Worm (Caenorhabditis elegans) whole organism, young adult: ENCODE measurements around the gene C29F7.1.
A peak's percentile ranks its signal among the peaks of the same experiment; 100 is the strongest.

ENCODE experiments used
- B0035.1 ChIP-seq: sonication (generic microtip); optimal IDR thresholded peaks from 2 replicates; lab custom pipeline; 2016; ENCODE audit warnings: missing genetic modification characterization, mild to moderate bottlenecking, missing compliant biosample characterization, missing genotype, missing genetic modification reagents
- C17E4.6 ChIP-seq: fragments of 200-800 bp; sonication (Bioruptor generic); IDR thresholded peaks from 2 replicates; pipeline ENCODE4 v1.3.6; 2022; ENCODE audit warnings: missing genetic modification reagents, missing genetic modification characterization, missing compliant biosample characterization
- F10E7.11 ChIP-seq: sonication (generic microtip); optimal IDR thresholded peaks from 2 replicates; lab custom pipeline; 2017; ENCODE audit warnings: mild to moderate bottlenecking, missing genetic modification characterization, moderate library complexity, missing compliant biosample characterization
- F55B11.4 ChIP-seq: sonication (generic microtip); optimal IDR thresholded peaks from 2 replicates; lab custom pipeline; 2016; ENCODE audit warnings: missing compliant biosample characterization, missing genetic modification characterization, borderline replicate concordance; ENCODE audit not compliant: insufficient read depth
- F57C9.4 ChIP-seq: sonication (generic microtip); optimal IDR thresholded peaks from 2 replicates; lab custom pipeline; 2017; ENCODE audit warnings: mild to moderate bottlenecking, missing genetic modification characterization, missing compliant biosample characterization
- T07F8.4 ChIP-seq: sonication (generic microtip); optimal IDR thresholded peaks from 2 replicates; lab custom pipeline; 2016; ENCODE audit warnings: mild to moderate bottlenecking, missing genetic modification characterization, moderate library complexity, missing compliant biosample characterization
- Y53F4B.3 ChIP-seq: fragments of 200-800 bp; sonication (Bioruptor generic); IDR thresholded peaks from 2 replicates; pipeline ENCODE4 v1.3.6; 2022; ENCODE audit warnings: missing genetic modification reagents, missing genetic modification characterization, missing compliant biosample characterization
- Y79H2A.3 ChIP-seq: fragments of 200-800 bp; sonication (Bioruptor generic); conservative IDR thresholded peaks from 2 replicates; pipeline ENCODE4 v1.3.6; 2022; ENCODE audit warnings: missing genetic modification reagents, missing genetic modification characterization, missing compliant biosample characterization
- Y95B8A.8 ChIP-seq: fragments of 200-800 bp; sonication (Bioruptor generic); IDR thresholded peaks from 2 replicates; pipeline ENCODE4 v1.3.6; 2022; ENCODE audit warnings: missing genetic modification reagents, missing genetic modification characterization, missing compliant biosample characterization
- athp-1 ChIP-seq: sonication (generic microtip); optimal IDR thresholded peaks from 2 replicates; lab custom pipeline; 2017; ENCODE audit warnings: mild to moderate bottlenecking, missing genetic modification characterization, missing compliant biosample characterization
- attf-3 ChIP-seq: fragments of 200-800 bp; sonication (Bioruptor generic); conservative IDR thresholded peaks from 2 replicates; pipeline ENCODE4 v1.3.6; 2022; ENCODE audit warnings: missing genetic modification reagents, missing genetic modification characterization, missing compliant biosample characterization
- ceh-58 ChIP-seq: fragments of 200-800 bp; sonication (Bioruptor generic); IDR thresholded peaks from 2 replicates; pipeline ENCODE4 v1.3.6; 2022; ENCODE audit warnings: missing genetic modification characterization, missing compliant biosample characterization
- ceh-79 ChIP-seq: sonication (generic microtip); optimal IDR thresholded peaks from 2 replicates; lab custom pipeline; 2017; ENCODE audit warnings: mild to moderate bottlenecking, missing genetic modification characterization, missing compliant biosample characterization
- efl-1 ChIP-seq: fragments of 150-350 bp; optimal IDR thresholded peaks from 2 replicates; lab custom pipeline; 2014; ENCODE audit warnings: missing biosample characterization, missing genetic modification reagents, missing genetic modification characterization
- hlh-12 ChIP-seq: sonication (generic microtip); optimal IDR thresholded peaks from 2 replicates; lab custom pipeline; 2016; ENCODE audit warnings: missing genetic modification characterization, missing compliant biosample characterization
- lin-35 ChIP-seq, 3 experiments: fragments of 150-350 bp in 2 of 3; sonication (generic microtip) in 1 of 3; optimal IDR thresholded peaks; 2 replicates each; lab custom pipeline; 2014 to 2018; ENCODE audit warnings: missing biosample characterization in 3 of 3, missing genetic modification characterization in 3 of 3, missing genetic modification reagents in 3 of 3
- lsl-1 ChIP-seq: fragments of 200-800 bp; sonication (Bioruptor generic); optimal IDR thresholded peaks from 2 replicates; lab custom pipeline; 2018; ENCODE audit warnings: mild to moderate bottlenecking, missing genetic modification characterization, moderate library complexity, missing compliant biosample characterization
- mcd-1 ChIP-seq: fragments of 200-800 bp; sonication (Bioruptor generic); IDR thresholded peaks from 2 replicates; pipeline ENCODE4 v1.3.6; 2022; ENCODE audit warnings: missing genetic modification reagents, missing genetic modification characterization, missing compliant biosample characterization
- mxl-1 ChIP-seq: sonication (generic microtip); optimal IDR thresholded peaks from 2 replicates; lab custom pipeline; 2016; ENCODE audit warnings: missing genetic modification characterization, missing compliant biosample characterization
- nfya-2 ChIP-seq: fragments of 200-800 bp; sonication (Bioruptor generic); IDR thresholded peaks from 2 replicates; pipeline ENCODE4 v1.3.6; 2022; ENCODE audit warnings: missing genetic modification reagents, missing genetic modification characterization, missing compliant biosample characterization
- nhr-27 ChIP-seq: fragments of 200-800 bp; sonication (Bioruptor generic); optimal IDR thresholded peaks from 2 replicates; lab custom pipeline; 2018; ENCODE audit warnings: mild to moderate bottlenecking, missing genetic modification characterization, moderate library complexity, missing compliant biosample characterization
- pbrm-1 ChIP-seq: fragments of 200-800 bp; sonication (Bioruptor generic); IDR thresholded peaks from 2 replicates; pipeline ENCODE4 v1.3.6; 2022; ENCODE audit warnings: missing genetic modification reagents, missing genetic modification characterization, missing compliant biosample characterization
- pha-4 ChIP-seq: fragments of 150-350 bp; sonication (generic microtip); optimal IDR thresholded peaks from 2 replicates; lab custom pipeline; 2014; ENCODE audit warnings: missing biosample characterization, missing genetic modification reagents, missing genetic modification characterization
- rcor-1 ChIP-seq: fragments of 200-800 bp; sonication (Bioruptor generic); IDR thresholded peaks from 2 replicates; pipeline ENCODE4 v1.3.6; 2022; ENCODE audit warnings: missing genetic modification reagents, missing genetic modification characterization, missing compliant biosample characterization
- sea-2 ChIP-seq: fragments of 200-800 bp; sonication (Bioruptor generic); IDR thresholded peaks from 2 replicates; pipeline ENCODE4 v1.3.6; 2022; ENCODE audit warnings: missing genetic modification characterization, missing compliant biosample characterization
- snpc-1.3 ChIP-seq: sonication (generic microtip); optimal IDR thresholded peaks from 2 replicates; lab custom pipeline; 2017; ENCODE audit warnings: missing genetic modification characterization, mild to moderate bottlenecking, missing compliant biosample characterization, antibody characterized with exemption, moderate library complexity, missing genotype, missing genetic modification reagents; ENCODE audit not compliant: insufficient read depth
- sptf-2 ChIP-seq: fragments of 200-800 bp; sonication (Bioruptor generic); optimal IDR thresholded peaks from 2 replicates; lab custom pipeline; 2018; ENCODE audit warnings: mild to moderate bottlenecking, missing genetic modification characterization, missing compliant biosample characterization
- unc-130 ChIP-seq: sonication (generic microtip); optimal IDR thresholded peaks from 2 replicates; lab custom pipeline; 2016; ENCODE audit warnings: missing genetic modification reagents, missing genetic modification characterization, missing compliant biosample characterization
- xnd-1 ChIP-seq: sonication (generic microtip); optimal IDR thresholded peaks from 2 replicates; lab custom pipeline; 2016; ENCODE audit warnings: missing genotype, missing genetic modification reagents, missing genetic modification characterization, missing compliant biosample characterization
- ztf-22 ChIP-seq: fragments of 200-800 bp; sonication (Bioruptor generic); optimal IDR thresholded peaks from 2 replicates; lab custom pipeline; 2018; ENCODE audit warnings: mild to moderate bottlenecking, missing genetic modification characterization, moderate library complexity, missing compliant biosample characterization
- ztf-6 ChIP-seq: fragments of 200-800 bp; sonication (Bioruptor generic); IDR thresholded peaks from 2 replicates; pipeline ENCODE4 v1.3.6; 2022; ENCODE audit warnings: missing genetic modification reagents, missing genetic modification characterization, missing compliant biosample characterization

C29F7.1 gene

ce11 chrX:13448665-13449099 lies 38.9 kb downstream of the C29F7.1 start (continued):
- TF ChIP-seq unc-130 (GFP tag; lab: Kevin White, UChicago) = peak; percentile 14

ce11 chrX:13451578-13451977 lies 41.8 kb downstream of the C29F7.1 start, which contains the start of gene F02D10.6:
Gene F02D10.6 (minus strand): TSS chrX:13451678.
- no peak for TF ChIP-seq B0035.1 (tag; lab: Kevin White, UChicago)
- peak; percentile 14 for TF ChIP-seq efl-1 (GFP tag; lab: Kevin White, UChicago)
- TF ChIP-seq, all 124 proteins: peak for 1

ce11 chrX:13456442-13456841 lies 46.7 kb downstream of the C29F7.1 start, which contains the start of gene flr-1:
Gene flr-1 (minus strand): TSS chrX:13456542.
- TF ChIP-seq F55B11.4 (tag; lab: Kevin White, UChicago) (no peak), pbrm-1 (GFP tag; lab: Robert Waterston, UW) (no peak), rcor-1 (no peak), F10E7.11 (tag; lab: Kevin White, UChicago) (no peak), mcd-1 (GFP tag; lab: Robert Waterston, UW) (no peak), sea-2 (GFP tag; lab: Robert Waterston, UW) (no peak), attf-3 (no peak), athp-1 (tag; lab: Kevin White, UChicago) (no peak), lin-35 (GFP tag; optimal IDR thresholded peaks at IDR 0.05; lab: Kevin White, UChicago) (no peak), snpc-1.3 (tag; lab: Kevin White, UChicago) (no peak), ceh-58 (GFP tag; lab: Robert Waterston, UW) (no peak), sptf-2 (GFP tag; lab: Kevin White, UChicago) (no peak), lsl-1 (no peak), xnd-1 (no peak)

- TF ChIP-seq C17E4.6 (no peak), mxl-1 (tag; lab: Kevin White, UChicago) (no peak), nhr-27 (tag; lab: Kevin White, UChicago) (no peak), Y95B8A.8 (GFP tag; lab: Robert Waterston, UW) (no peak), snpc-1.3 (tag; lab: Kevin White, UChicago) (no peak), ztf-22 (GFP tag; lab: Kevin White, UChicago) (no peak), Y53F4B.3 (GFP tag; lab: Robert Waterston, UW) (no peak), ceh-79 (tag; lab: Kevin White, UChicago) (no peak)
Measured at ce11 chrX:13462519-13462918, 52.8 kb downstream of the C29F7.1 start, which contains the start of gene F02D10.3. Gene F02D10.3 (minus strand): TSS chrX:13462619.

ce11 chrX:13463793-13464192 lies 54.1 kb downstream of the C29F7.1 start, which contains the start of gene F02D10.2:
Gene F02D10.2 (minus strand): TSS chrX:13463893.
- TF ChIP-seq nfya-2 = no peak
- no peak for TF ChIP-seq pha-4
- no peak for TF ChIP-seq hlh-12 (tag; lab: Kevin White, UChicago)
- TF ChIP-seq F57C9.4 (tag; lab: Kevin White, UChicago) = no peak
- TF ChIP-seq Y79H2A.3 = no peak
- no peak for TF ChIP-seq T07F8.4
- no peak for TF ChIP-seq ztf-6
- no peak for TF ChIP-seq unc-130 (GFP tag; lab: Kevin White, UChicago)
